Worm (Caenorhabditis elegans) whole organism, L2 larva: ENCODE measurements around the gene nfm-1.

Experiments used
- Y55F3AM.14 ChIP-seq: fragments of 200-800 bp; sonication (Bioruptor generic); optimal IDR thresholded peaks from 2 replicates; lab custom pipeline; 2018; ENCODE audit warnings: mild to moderate bottlenecking, missing genetic modification characterization, missing compliant biosample characterization
- ama-1 ChIP-seq: fragments of 150-350 bp; optimal IDR thresholded peaks from 2 replicates; lab custom pipeline; 2018; ENCODE audit warnings: inconsistent platforms
- ceh-82 ChIP-seq: fragments of 150-350 bp; optimal IDR thresholded peaks from 2 replicates; lab custom pipeline; 2014; ENCODE audit warnings: missing biosample characterization, missing genetic modification characterization
- fos-1 ChIP-seq: fragments of 150-350 bp; optimal IDR thresholded peaks from 2 replicates; lab custom pipeline; 2014; ENCODE audit warnings: missing biosample characterization, missing genetic modification characterization
- mbf-1 ChIP-seq: sonication (generic microtip); optimal IDR thresholded peaks from 2 replicates; lab custom pipeline; 2017; ENCODE audit warnings: missing biosample characterization, missing genetic modification characterization
- nhr-11 ChIP-seq: fragments of 150-350 bp; optimal IDR thresholded peaks from 2 replicates; lab custom pipeline; 2014; ENCODE audit warnings: missing biosample characterization, missing genetic modification characterization
- nhr-23 ChIP-seq: fragments of 150-350 bp; optimal IDR thresholded peaks from 2 replicates; lab custom pipeline; 2014; ENCODE audit warnings: missing biosample characterization, missing genetic modification reagents, missing genetic modification characterization
- nhr-25 ChIP-seq: fragments of 150-350 bp; sonication (generic microtip); optimal IDR thresholded peaks from 3 replicates; lab custom pipeline; 2014; ENCODE audit warnings: missing biosample characterization, missing genetic modification characterization
- snpc-4 ChIP-seq: fragments of 150-350 bp; optimal IDR thresholded peaks from 2 replicates; lab custom pipeline; 2014; ENCODE audit warnings: missing biosample characterization, missing genetic modification characterization
- unc-39 ChIP-seq: fragments of 150-350 bp; optimal IDR thresholded peaks from 2 replicates; lab custom pipeline; 2014; ENCODE audit warnings: missing biosample characterization, missing genetic modification characterization
- unc-62 ChIP-seq: fragments of 150-350 bp; optimal IDR thresholded peaks from 2 replicates; lab custom pipeline; 2014; ENCODE audit warnings: missing biosample characterization, missing genetic modification reagents, missing genetic modification characterization
- zag-1 ChIP-seq: fragments of 150-350 bp; optimal IDR thresholded peaks from 2 replicates; lab custom pipeline; 2014; ENCODE audit warnings: missing biosample characterization, missing genetic modification characterization

- TF ChIP-seq unc-39 (no peak), Y55F3AM.14 (no peak), ceh-82 (tag; lab: Kevin White, UChicago) (no peak), ama-1 (no peak), nhr-25 (no peak), snpc-4 (tag; lab: Kevin White, UChicago) (no peak), unc-62 (no peak), fos-1 (no peak), mbf-1 (tag; lab: Kevin White, UChicago) (no peak), nhr-23 (tag; lab: Kevin White, UChicago) (no peak), zag-1 (no peak), nhr-11 (tag; lab: Kevin White, UChicago) (no peak)
Measured at ce11 chrIII:6141532-6141931, 17.7 kb upstream of the nfm-1 start.
